Worm (Caenorhabditis elegans) whole organism, L2 larva: ENCODE data around the gene msp-65.

Experiments
- C34F6.9 ChIP-seq: fragments of 150-350 bp; optimal IDR thresholded peaks from 2 replicates; lab custom pipeline; 2014; ENCODE audit warnings: missing biosample characterization, missing genetic modification characterization
- aly-2 ChIP-seq: fragments of 150-350 bp; optimal IDR thresholded peaks from 2 replicates; lab custom pipeline; 2014; ENCODE audit warnings: missing biosample characterization, missing genetic modification characterization
- blmp-1 ChIP-seq: sonication (generic microtip); optimal IDR thresholded peaks from 2 replicates; lab custom pipeline; 2017; ENCODE audit warnings: missing genetic modification characterization, mild to moderate bottlenecking, missing compliant biosample characterization, antibody characterized with exemption, moderate library complexity; ENCODE audit not compliant: insufficient read depth
- elt-3 ChIP-seq: sonication (generic microtip); optimal IDR thresholded peaks from 2 replicates; lab custom pipeline; 2017; ENCODE audit warnings: missing biosample characterization, missing genetic modification characterization
- mab-5 ChIP-seq: fragments of 150-350 bp; optimal IDR thresholded peaks from 2 replicates; lab custom pipeline; 2014; ENCODE audit warnings: missing biosample characterization, missing genetic modification characterization
- nhr-11 ChIP-seq: fragments of 150-350 bp; optimal IDR thresholded peaks from 2 replicates; lab custom pipeline; 2014; ENCODE audit warnings: missing biosample characterization, missing genetic modification characterization
- skn-1 ChIP-seq: sonication (generic microtip); optimal IDR thresholded peaks from 2 replicates; lab custom pipeline; 2017; ENCODE audit warnings: missing biosample characterization, missing genetic modification characterization
- snpc-4 ChIP-seq: fragments of 150-350 bp; optimal IDR thresholded peaks from 2 replicates; lab custom pipeline; 2014; ENCODE audit warnings: missing biosample characterization, missing genetic modification characterization
- zag-1 ChIP-seq: fragments of 150-350 bp; optimal IDR thresholded peaks from 2 replicates; lab custom pipeline; 2014; ENCODE audit warnings: missing biosample characterization, missing genetic modification characterization

ce11 chrIV:5290547-5290946 is 25.8 kb upstream of the msp-65 start, which contains the start of gene nlp-47:
- TF ChIP-seq zag-1 (tag; lab: Kevin White, UChicago): no peak
- no peak for TF ChIP-seq blmp-1 (tag; lab: Kevin White, UChicago)
- TF ChIP-seq skn-1: no peak
- TF ChIP-seq nhr-11 (tag; lab: Kevin White, UChicago): no peak
- TF ChIP-seq C34F6.9 (tag; lab: Kevin White, UChicago): no peak
- no peak for TF ChIP-seq mab-5
- TF ChIP-seq snpc-4 (tag; lab: Kevin White, UChicago): no peak
- TF ChIP-seq aly-2 (tag; lab: Kevin White, UChicago): no peak
- no peak for TF ChIP-seq elt-3 (tag; lab: Kevin White, UChicago)
